Worm (Caenorhabditis elegans): Measurements from ENCODE around the gene C30G7.4.

ce11 chrV:14907445-14907844, 39.5 kb downstream of the C30G7.4 start:
- TF ChIP-seq ztf-29 (GFP tag; IDR thresholded peaks at IDR 0.05), result no peak
- TF ChIP-seq tab-1 (GFP tag; IDR thresholded peaks at IDR 0.05), result no peak
- TF ChIP-seq med-1 (GFP tag; optimal IDR thresholded peaks at IDR 0.05; ENCODE audit: insufficient read depth), result no peak
- no peak for TF ChIP-seq flt-1 (GFP tag; IDR thresholded peaks at IDR 0.05)
- no peak for TF ChIP-seq T22C8.4 (GFP tag; IDR thresholded peaks at IDR 0.05)
- no peak for TF ChIP-seq klf-2 (GFP tag; conservative IDR thresholded peaks at IDR 0.05)
- TF ChIP-seq ref-1 (GFP tag; conservative IDR thresholded peaks at IDR 0.05), result no peak

Data from whole organism, midembryonic.